Worm (Caenorhabditis elegans): ENCODE measurements around the gene dhs-13.

- TF ChIP-seq B0310.2 (tag; optimal IDR thresholded peaks at IDR 0.05) (no peak), ama-1 (optimal IDR thresholded peaks at IDR 0.05) (no peak), sea-1 (GFP tag; conservative IDR thresholded peaks at IDR 0.05) (no peak), pes-1 (GFP tag; IDR thresholded peaks at IDR 0.05) (no peak), hnd-1 (tag; optimal IDR thresholded peaks at IDR 0.05) (no peak), hmbx-1 (tag; optimal IDR thresholded peaks at IDR 0.05) (no peak), ceh-13 (GFP tag; optimal IDR thresholded peaks at IDR 0.05) (no peak), aly-1 (tag; optimal IDR thresholded peaks at IDR 0.05) (no peak), flt-1 (GFP tag; IDR thresholded peaks at IDR 0.05) (no peak), ets-7 (tag; optimal IDR thresholded peaks at IDR 0.05) (no peak), ceh-36 (tag; optimal IDR thresholded peaks at IDR 0.05) (no peak), scrt-1 (GFP tag; IDR thresholded peaks at IDR 0.05) (no peak), tra-4 (tag; optimal IDR thresholded peaks at IDR 0.05) (no peak), hmg-4 (GFP tag; optimal IDR thresholded peaks at IDR 0.05) (no peak)
Observed at ce11 chrV:1741074-1741473, 30.5 kb downstream of the dhs-13 start, which contains the start of gene srab-25.
